Worm (Caenorhabditis elegans) whole organism, L3 larva: ENCODE results near the gene F40G9.14.

Experiments
- aly-2 ChIP-seq: fragments of 150-350 bp; optimal IDR thresholded peaks from 2 replicates; lab custom pipeline; 2014; ENCODE audit warnings: missing biosample characterization, missing genetic modification characterization
- ceh-16 ChIP-seq: sonication (generic microtip); optimal IDR thresholded peaks from 2 replicates; lab custom pipeline; 2017; ENCODE audit warnings: missing biosample characterization, missing genetic modification characterization
- ceh-28 ChIP-seq: fragments of 150-350 bp; optimal IDR thresholded peaks from 2 replicates; lab custom pipeline; 2014; ENCODE audit warnings: missing biosample characterization, missing genetic modification reagents, missing genetic modification characterization
- ceh-9 ChIP-seq: sonication (generic microtip); optimal IDR thresholded peaks from 2 replicates; lab custom pipeline; 2018; ENCODE audit warnings: missing biosample characterization, missing genetic modification characterization
- egl-27 ChIP-seq: sonication (generic microtip); optimal IDR thresholded peaks from 4 replicates; lab custom pipeline; 2017; ENCODE audit warnings: missing biosample characterization, missing genetic modification reagents, missing genetic modification characterization
- elt-1 ChIP-seq: fragments of 150-350 bp; optimal IDR thresholded peaks from 2 replicates; lab custom pipeline; 2014; ENCODE audit warnings: missing biosample characterization, missing genetic modification characterization
- elt-2 ChIP-seq: sonication (generic microtip); optimal IDR thresholded peaks from 2 replicates; lab custom pipeline; 2016; ENCODE audit warnings: missing genetic modification reagents, mild to moderate bottlenecking, missing genetic modification characterization, missing compliant biosample characterization
- elt-3 ChIP-seq, 3 experiments: fragments of 150-350 bp in 1 of 3; sonication (generic microtip) in 2 of 3; optimal IDR thresholded peaks; 2 replicates in 2 of 3; 4 replicates in 1 of 3; lab custom pipeline; 2014 to 2017; ENCODE audit warnings: missing biosample characterization in 3 of 3, missing genetic modification characterization in 3 of 3
- fkh-10 ChIP-seq: sonication (generic microtip); optimal IDR thresholded peaks from 2 replicates; lab custom pipeline; 2017; ENCODE audit warnings: missing biosample characterization, missing genetic modification reagents, missing genetic modification characterization
- fos-1 ChIP-seq: fragments of 150-350 bp; optimal IDR thresholded peaks from 2 replicates; lab custom pipeline; 2014; ENCODE audit warnings: missing biosample characterization, missing genetic modification characterization
- hmg-11 ChIP-seq: sonication (generic microtip); optimal IDR thresholded peaks from 2 replicates; lab custom pipeline; 2016; ENCODE audit warnings: missing genetic modification characterization, missing compliant biosample characterization
- jun-1 ChIP-seq: fragments of 150-350 bp; optimal IDR thresholded peaks from 2 replicates; lab custom pipeline; 2014; ENCODE audit warnings: missing biosample characterization, missing genetic modification reagents, missing genetic modification characterization
- lin-15B ChIP-seq: fragments of 150-350 bp; optimal IDR thresholded peaks from 2 replicates; lab custom pipeline; 2014; ENCODE audit warnings: missing biosample characterization, missing genetic modification characterization
- lin-39 ChIP-seq: fragments of 150-350 bp; optimal IDR thresholded peaks from 2 replicates; lab custom pipeline; 2018; ENCODE audit warnings: missing biosample characterization, missing genetic modification reagents, missing genetic modification characterization
- mdl-1 ChIP-seq: fragments of 150-350 bp; optimal IDR thresholded peaks from 2 replicates; lab custom pipeline; 2014; ENCODE audit warnings: missing biosample characterization, missing genetic modification characterization
- nfya-1 ChIP-seq: sonication (generic microtip); optimal IDR thresholded peaks from 2 replicates; lab custom pipeline; 2017; ENCODE audit warnings: missing genetic modification characterization, mild to moderate bottlenecking, missing compliant biosample characterization, antibody characterized with exemption, moderate library complexity; ENCODE audit not compliant: insufficient read depth
- nhr-11 ChIP-seq: fragments of 150-350 bp; optimal IDR thresholded peaks from 2 replicates; lab custom pipeline; 2014; ENCODE audit warnings: missing biosample characterization, missing genetic modification characterization
- nhr-23 ChIP-seq: fragments of 150-350 bp; optimal IDR thresholded peaks from 2 replicates; lab custom pipeline; 2014; ENCODE audit warnings: missing biosample characterization, missing genetic modification reagents, missing genetic modification characterization
- nhr-237 ChIP-seq: fragments of 150-350 bp; optimal IDR thresholded peaks from 2 replicates; lab custom pipeline; 2014; ENCODE audit warnings: missing biosample characterization, missing genetic modification characterization
- nhr-25 ChIP-seq: sonication (generic microtip); optimal IDR thresholded peaks from 2 replicates; lab custom pipeline; 2017; ENCODE audit warnings: missing biosample characterization, missing genetic modification characterization
- nhr-28 ChIP-seq: fragments of 150-350 bp; optimal IDR thresholded peaks from 2 replicates; lab custom pipeline; 2014; ENCODE audit warnings: missing biosample characterization, missing genetic modification characterization
- nhr-43 ChIP-seq: sonication (generic microtip); optimal IDR thresholded peaks from 2 replicates; lab custom pipeline; 2016; ENCODE audit warnings: mild to moderate bottlenecking, missing genetic modification characterization, missing compliant biosample characterization; ENCODE audit not compliant: poor library complexity, severe bottlenecking
- nhr-67 ChIP-seq: fragments of 150-350 bp; optimal IDR thresholded peaks from 2 replicates; lab custom pipeline; 2014; ENCODE audit warnings: missing biosample characterization, missing genetic modification characterization
- nhr-76 ChIP-seq: fragments of 150-350 bp; sonication (generic microtip); optimal IDR thresholded peaks from 5 replicates; lab custom pipeline; 2014; ENCODE audit warnings: missing biosample characterization, missing genetic modification characterization
- nhr-77 ChIP-seq: fragments of 150-350 bp; optimal IDR thresholded peaks from 2 replicates; lab custom pipeline; 2014; ENCODE audit warnings: missing biosample characterization, missing genetic modification characterization
- pqm-1 ChIP-seq: fragments of 150-350 bp; optimal IDR thresholded peaks from 2 replicates; lab custom pipeline; 2017; ENCODE audit warnings: missing biosample characterization, missing genetic modification characterization, inconsistent platforms
- sea-2 ChIP-seq: fragments of 150-350 bp; sonication (generic microtip); optimal IDR thresholded peaks from 4 replicates; lab custom pipeline; 2014; ENCODE audit warnings: missing biosample characterization, missing genetic modification reagents, missing genetic modification characterization
- skn-1 ChIP-seq: fragments of 150-350 bp; optimal IDR thresholded peaks from 2 replicates; lab custom pipeline; 2014; ENCODE audit warnings: missing biosample characterization, missing genetic modification characterization
- snpc-4 ChIP-seq: fragments of 150-350 bp; optimal IDR thresholded peaks from 2 replicates; lab custom pipeline; 2014; ENCODE audit warnings: missing biosample characterization, missing genetic modification characterization
- tbx-2 ChIP-seq: sonication (generic microtip); optimal IDR thresholded peaks from 2 replicates; lab custom pipeline; 2016; ENCODE audit warnings: mild to moderate bottlenecking, missing genetic modification characterization, missing compliant biosample characterization
- unc-39 ChIP-seq: sonication (generic microtip); optimal IDR thresholded peaks from 4 replicates; lab custom pipeline; 2017; ENCODE audit warnings: missing biosample characterization, missing genetic modification characterization
- unc-62 ChIP-seq: fragments of 150-350 bp; sonication (generic microtip); optimal IDR thresholded peaks from 4 replicates; lab custom pipeline; 2014; ENCODE audit warnings: missing biosample characterization, missing genetic modification reagents, missing genetic modification characterization
- zag-1 ChIP-seq: fragments of 150-350 bp; optimal IDR thresholded peaks from 2 replicates; lab custom pipeline; 2014; ENCODE audit warnings: missing biosample characterization, missing genetic modification characterization

The F40G9.14 gene

ce11 chrIII:169478-169877, 8.1 kb downstream of the F40G9.14 start, which contains the start of gene F40G9.18:
F40G9.18 (minus strand) TSS chrIII:169578.
- no peak for TF ChIP-seq unc-62
- no peak for TF ChIP-seq elt-1
- TF ChIP-seq nhr-43 (tag; lab: Kevin White, UChicago): no peak
- TF ChIP-seq ceh-16 (tag; lab: Kevin White, UChicago): no peak
- no peak for TF ChIP-seq nhr-11 (tag; lab: Kevin White, UChicago)
- TF ChIP-seq nhr-237 (tag; lab: Kevin White, UChicago): no peak
- no peak for TF ChIP-seq hmg-11 (tag; lab: Kevin White, UChicago)
- no peak for TF ChIP-seq nhr-77 (tag; lab: Kevin White, UChicago)
- TF ChIP-seq nhr-76 (tag; lab: Kevin White, UChicago): no peak
- no peak for TF ChIP-seq pqm-1 (tag; lab: Kevin White, UChicago)
- no peak for TF ChIP-seq jun-1 (tag; lab: Kevin White, UChicago)
- no peak for TF ChIP-seq fos-1 (tag; lab: Kevin White, UChicago)
- no peak for TF ChIP-seq unc-39 (tag; lab: Kevin White, UChicago)
- TF ChIP-seq mdl-1 (tag; lab: Kevin White, UChicago): no peak
- TF ChIP-seq snpc-4 (tag; lab: Kevin White, UChicago): no peak
- TF ChIP-seq nhr-25: no peak
- no peak for TF ChIP-seq aly-2 (tag; lab: Kevin White, UChicago)

- TF ChIP-seq elt-3 (tag; optimal IDR thresholded peaks at IDR 0.05; lab: Kevin White, UChicago) (no peak), nhr-28 (tag; lab: Kevin White, UChicago) (no peak), fos-1 (tag; lab: Kevin White, UChicago) (no peak), nhr-23 (tag; lab: Kevin White, UChicago) (no peak), elt-1 (no peak), tbx-2 (tag; lab: Kevin White, UChicago) (no peak), jun-1 (tag; lab: Kevin White, UChicago) (no peak), lin-15B (tag; lab: Kevin White, UChicago) (no peak), nhr-237 (tag; lab: Kevin White, UChicago) (no peak)
Observed at ce11 chrIII:165390-165789, 12.2 kb downstream of the F40G9.14 start, which contains the start of gene F40G9.7. F40G9.7 (plus strand) TSS chrIII:165690.

DNA sequence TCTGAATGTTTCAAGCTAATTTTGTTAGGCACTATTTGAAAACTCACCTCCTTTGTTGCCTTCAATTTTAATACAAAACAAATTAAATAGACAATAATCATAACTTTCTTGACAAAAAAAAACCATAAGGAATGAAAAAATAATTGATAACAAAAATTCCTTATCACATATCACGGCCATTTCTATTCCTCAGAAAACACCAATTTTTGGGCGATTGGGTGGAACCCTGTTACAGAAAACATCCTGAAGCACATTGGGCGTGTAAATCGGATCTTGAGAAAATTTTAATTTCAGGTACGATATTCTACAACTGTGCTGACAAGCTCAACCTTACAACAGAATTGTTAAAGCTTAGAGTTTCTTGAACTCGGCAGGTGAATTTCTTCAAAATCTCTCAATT, 12.8 kb downstream of the F40G9.14 start, which contains the start of gene F40G9.8:
Gene F40G9.8 (minus strand): TSS at position 101 of the 400 bp plus-strand sequence.
- TF ChIP-seq ceh-28 (no peak), sea-2 (GFP tag; lab: Kevin White, UChicago) (no peak), jun-1 (tag; lab: Kevin White, UChicago) (no peak)

DNA sequence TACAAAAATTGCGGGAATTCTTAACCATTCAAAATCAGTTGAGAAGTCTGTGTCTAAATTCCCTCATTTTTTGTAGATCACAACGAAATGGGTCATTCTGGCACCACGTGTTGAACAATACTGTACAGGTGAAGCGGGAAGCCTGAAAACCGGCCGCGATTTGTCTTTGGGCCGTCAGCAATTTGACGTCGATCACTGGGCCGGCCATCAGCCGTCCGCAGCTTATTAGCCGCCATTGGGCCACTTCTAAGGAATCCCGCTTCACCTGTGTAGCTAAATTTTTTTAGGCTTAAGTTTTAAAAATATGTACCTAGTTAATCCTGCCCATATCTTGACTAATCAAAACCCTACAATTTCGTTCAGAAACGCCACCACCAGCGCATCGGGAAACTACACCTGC, 17.9 kb downstream of the F40G9.14 start:
- TF ChIP-seq nhr-77 (tag; lab: Kevin White, UChicago) (no peak), nhr-28 (tag; lab: Kevin White, UChicago) (no peak), ceh-9 (tag; lab: Kevin White, UChicago) (no peak), nhr-237 (tag; lab: Kevin White, UChicago) (no peak), ceh-28 (no peak), nfya-1 (no peak)

DNA sequence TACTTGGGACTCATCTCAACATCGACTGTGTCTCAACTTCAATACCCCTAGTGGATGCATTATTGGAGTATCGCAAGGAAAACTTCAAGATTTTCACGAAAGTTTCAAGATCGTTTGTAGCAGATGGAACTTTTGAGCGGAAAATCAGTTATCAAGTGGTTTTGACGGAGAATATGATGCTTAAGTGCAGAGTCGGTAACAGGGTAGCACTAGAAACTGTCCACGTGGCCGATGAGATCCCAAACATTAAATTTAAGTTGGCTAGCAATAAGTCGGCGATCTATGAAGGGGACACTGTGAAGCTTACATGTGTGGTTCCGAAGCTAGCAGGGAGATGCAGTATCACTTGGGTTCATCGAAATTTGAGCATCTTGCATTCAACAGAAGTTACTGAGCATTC, 18.5 kb downstream of the F40G9.14 start:
- TF ChIP-seq skn-1 (tag; lab: Kevin White, UChicago) (no peak), ceh-16 (tag; lab: Kevin White, UChicago) (no peak), mdl-1 (tag; lab: Kevin White, UChicago) (no peak), nhr-77 (tag; lab: Kevin White, UChicago) (no peak), nhr-67 (no peak), pqm-1 (tag; lab: Kevin White, UChicago) (no peak), ceh-9 (tag; lab: Kevin White, UChicago) (no peak), elt-2 (tag; lab: Kevin White, UChicago) (no peak), zag-1 (tag; lab: Kevin White, UChicago) (no peak), hmg-11 (tag; lab: Kevin White, UChicago) (no peak), egl-27 (tag; lab: Kevin White, UChicago) (no peak), nhr-76 (tag; lab: Kevin White, UChicago) (no peak), lin-39 (tag; lab: Kevin White, UChicago) (no peak), nhr-11 (tag; lab: Kevin White, UChicago) (no peak), fkh-10 (GFP tag; lab: Kevin White, UChicago) (no peak)
